Fruit fly (Drosophila melanogaster) whole organism, embryonic: ENCODE data around the gene Galphai.

Experiments used
- Abd-B ChIP-seq: fragments of 200-800 bp; sonication (Bioruptor generic); optimal IDR thresholded peaks from 2 replicates; lab custom pipeline; 2018; ENCODE audit warnings: missing biosample characterization, mild to moderate bottlenecking, missing genetic modification characterization, moderate library complexity
- B-H1 ChIP-seq: fragments of 200-800 bp; sonication (Bioruptor generic); IDR thresholded peaks from 3 replicates; pipeline ENCODE4 v1.3.6; 2022; ENCODE audit warnings: missing biosample characterization, missing genetic modification characterization
- CG10565 ChIP-seq: fragments of 200-800 bp; sonication (Bioruptor generic); optimal IDR thresholded peaks from 3 replicates; lab custom pipeline; 2016; ENCODE audit warnings: missing biosample characterization, mild to moderate bottlenecking, missing genetic modification characterization
- CG11398 ChIP-seq: fragments of 200-800 bp; sonication (Bioruptor generic); optimal IDR thresholded peaks from 2 replicates; lab custom pipeline; 2016; ENCODE audit warnings: missing biosample characterization, missing genetic modification characterization
- CG11456 ChIP-seq: fragments of 200-800 bp; sonication (Bioruptor generic); IDR thresholded peaks from 3 replicates; pipeline ENCODE4 v1.3.6; 2022; ENCODE audit warnings: missing biosample characterization, missing genetic modification characterization
- CG12155 ChIP-seq: fragments of 200-800 bp; sonication (Bioruptor generic); optimal IDR thresholded peaks from 3 replicates; lab custom pipeline; 2016; ENCODE audit warnings: missing biosample characterization, missing genetic modification characterization
- CG14860 ChIP-seq: fragments of 200-800 bp; sonication (Bioruptor generic); IDR thresholded peaks from 3 replicates; pipeline ENCODE4 v1.3.6; 2022; ENCODE audit warnings: missing biosample characterization, missing genetic modification characterization; ENCODE audit not compliant: partially characterized antibody
- CG15073 ChIP-seq: fragments of 200-800 bp; sonication (Bioruptor generic); optimal IDR thresholded peaks from 2 replicates; lab custom pipeline; 2016; ENCODE audit warnings: missing biosample characterization, missing genetic modification characterization
- CG17829 ChIP-seq: fragments of 200-800 bp; optimal IDR thresholded peaks from 2 replicates; lab custom pipeline; 2019; ENCODE audit warnings: missing biosample characterization, mild to moderate bottlenecking, missing genetic modification characterization, moderate library complexity
- CG2889 ChIP-seq: fragments of 200-800 bp; sonication (Bioruptor generic); IDR thresholded peaks from 3 replicates; pipeline ENCODE4 v1.3.6; 2022; ENCODE audit warnings: missing biosample characterization, missing genetic modification characterization
- CG34224 ChIP-seq: fragments of 200-800 bp; sonication (Bioruptor generic); IDR thresholded peaks from 3 replicates; pipeline ENCODE4 v1.3.6; 2022; ENCODE audit warnings: missing biosample characterization, missing genetic modification characterization; ENCODE audit not compliant: partially characterized antibody
- CG34376 ChIP-seq: fragments of 200-800 bp; sonication (Bioruptor generic); optimal IDR thresholded peaks from 2 replicates; lab custom pipeline; 2018; ENCODE audit warnings: missing biosample characterization, mild to moderate bottlenecking, missing genetic modification characterization
- CHES-1-like ChIP-seq: fragments of 200-800 bp; sonication (Bioruptor generic); optimal IDR thresholded peaks from 2 replicates; lab custom pipeline; 2016; ENCODE audit warnings: missing biosample characterization, missing genetic modification characterization
- CTCF ChIP-seq: fragments of 200-800 bp; sonication (Bioruptor generic); optimal IDR thresholded peaks from 2 replicates; lab custom pipeline; 2017; ENCODE audit warnings: missing biosample characterization, mild to moderate bottlenecking, missing genetic modification characterization, moderate library complexity
- CkIIα-i1 ChIP-seq: fragments of 200-800 bp; sonication (Bioruptor generic); IDR thresholded peaks from 2 replicates; pipeline ENCODE4 v1.3.6; 2022; ENCODE audit warnings: missing biosample characterization, missing genetic modification characterization
- Deaf1 ChIP-seq: fragments of 200-800 bp; optimal IDR thresholded peaks from 3 replicates; lab custom pipeline; 2019; ENCODE audit warnings: missing biosample characterization, mild to moderate bottlenecking, missing genetic modification characterization, moderate library complexity
- Dip3 ChIP-seq: fragments of 200-800 bp; sonication (Bioruptor generic); optimal IDR thresholded peaks from 3 replicates; lab custom pipeline; 2016; ENCODE audit warnings: missing biosample characterization, missing genetic modification characterization
- Drgx ChIP-seq: fragments of 200-800 bp; sonication (Bioruptor generic); IDR thresholded peaks from 2 replicates; pipeline ENCODE4 v1.3.6; 2022; ENCODE audit warnings: missing biosample characterization, missing genetic modification characterization
- Hmr ChIP-seq: fragments of 200-800 bp; sonication (Bioruptor generic); optimal IDR thresholded peaks from 3 replicates; lab custom pipeline; 2017; ENCODE audit warnings: mild to moderate bottlenecking, missing biosample characterization, missing genetic modification reagents, missing genetic modification characterization
- Hsf ChIP-seq: fragments of 200-800 bp; sonication (Bioruptor generic); optimal IDR thresholded peaks from 3 replicates; lab custom pipeline; 2016; ENCODE audit warnings: missing biosample characterization, missing genetic modification characterization
- MBD-R2 ChIP-seq: fragments of 200-800 bp; sonication (Bioruptor generic); IDR thresholded peaks from 2 replicates; pipeline ENCODE4 v1.3.6; 2022; ENCODE audit warnings: missing biosample characterization, missing genetic modification characterization
- Med ChIP-seq: fragments of 200-800 bp; sonication (Bioruptor generic); peaks from one replicate; lab custom pipeline; 2016; ENCODE audit warnings: missing biosample characterization, missing genetic modification characterization, mild to moderate bottlenecking, inconsistent platforms, moderate library complexity
- Mrtf ChIP-seq: fragments of 200-800 bp; sonication (Bioruptor generic); IDR thresholded peaks from 3 replicates; pipeline ENCODE4 v1.3.6; 2022; ENCODE audit warnings: missing biosample characterization, missing genetic modification characterization
- Nf-YB ChIP-seq: fragments of 200-800 bp; sonication (Bioruptor generic); optimal IDR thresholded peaks from 3 replicates; lab custom pipeline; 2019; ENCODE audit warnings: missing biosample characterization, mild to moderate bottlenecking, missing genetic modification characterization, moderate library complexity
- Nf-YC ChIP-seq: fragments of 200-800 bp; optimal IDR thresholded peaks from 3 replicates; lab custom pipeline; 2019; ENCODE audit warnings: missing biosample characterization, mild to moderate bottlenecking, missing genetic modification characterization, moderate library complexity
- Oli ChIP-seq: fragments of 200-800 bp; sonication (Bioruptor generic); optimal IDR thresholded peaks from 2 replicates; lab custom pipeline; 2018; ENCODE audit warnings: missing biosample characterization, mild to moderate bottlenecking, missing genetic modification characterization, moderate library complexity
- Optix ChIP-seq: fragments of 200-800 bp; sonication (Bioruptor generic); IDR thresholded peaks from 3 replicates; pipeline ENCODE4 v1.3.6; 2022; ENCODE audit warnings: missing biosample characterization, missing genetic modification characterization
- Scr ChIP-seq: fragments of 200-800 bp; sonication (Bioruptor generic); IDR thresholded peaks from 2 replicates; pipeline ENCODE4 v1.3.6; 2022; ENCODE audit warnings: missing biosample characterization, missing genetic modification characterization; ENCODE audit not compliant: partially characterized antibody
- Sry-δ ChIP-seq: fragments of 200-800 bp; sonication (Bioruptor generic); optimal IDR thresholded peaks from 2 replicates; lab custom pipeline; 2016; ENCODE audit warnings: missing biosample characterization, missing genetic modification characterization
- YL-1 ChIP-seq: fragments of 200-800 bp; sonication (Bioruptor generic); optimal IDR thresholded peaks from 3 replicates; lab custom pipeline; 2017; ENCODE audit warnings: missing biosample characterization, mild to moderate bottlenecking, missing genetic modification characterization
- ash1 ChIP-seq: fragments of 200-800 bp; sonication (Bioruptor generic); optimal IDR thresholded peaks from 2 replicates; lab custom pipeline; 2018; ENCODE audit warnings: missing biosample characterization, mild to moderate bottlenecking, missing genetic modification characterization
- dm ChIP-seq: fragments of 200-800 bp; sonication (Bioruptor generic); optimal IDR thresholded peaks from 3 replicates; lab custom pipeline; 2016; ENCODE audit warnings: missing biosample characterization, missing genetic modification characterization
- en ChIP-seq: fragments of 200-800 bp; sonication (Bioruptor generic); optimal IDR thresholded peaks from 2 replicates; lab custom pipeline; 2016; ENCODE audit warnings: missing biosample characterization, missing genetic modification characterization
- eve ChIP-seq, 2 experiments: fragments of >200 bp; optimal IDR thresholded peaks; 2 replicates each; lab custom pipeline; 2017; ENCODE audit warnings: missing biosample characterization in 2 of 2, missing genetic modification characterization in 2 of 2
- fru ChIP-seq: fragments of >200 bp; optimal IDR thresholded peaks from 2 replicates; lab custom pipeline; 2017
- ham ChIP-seq: fragments of 200-800 bp; sonication (Bioruptor generic); IDR thresholded peaks from 2 replicates; pipeline ENCODE4 v1.3.6; 2022; ENCODE audit warnings: missing biosample characterization, missing genetic modification characterization
- hkb ChIP-seq, 2 experiments: fragments of 200-800 bp in 1 of 2; fragments of >200 bp in 1 of 2; sonication (Bioruptor generic) in 1 of 2; IDR thresholded peaks in 1 of 2; optimal IDR thresholded peaks in 1 of 2; 2 replicates each; pipeline versions ENCODE4 v1.3.6 to Lab custom; 2017 to 2022; ENCODE audit warnings: missing biosample characterization in 1 of 2, missing genetic modification characterization in 1 of 2
- lbe ChIP-seq: fragments of 200-800 bp; sonication (Bioruptor generic); optimal IDR thresholded peaks from 2 replicates; lab custom pipeline; 2016; ENCODE audit warnings: missing biosample characterization, mild to moderate bottlenecking, missing genetic modification characterization
- run ChIP-seq: fragments of 200-800 bp; sonication (Bioruptor generic); optimal IDR thresholded peaks from 3 replicates; lab custom pipeline; 2018; ENCODE audit warnings: missing biosample characterization, mild to moderate bottlenecking, missing genetic modification characterization
- scrt ChIP-seq: fragments of 200-800 bp; sonication (Bioruptor generic); optimal IDR thresholded peaks from 2 replicates; lab custom pipeline; 2018; ENCODE audit warnings: missing biosample characterization, mild to moderate bottlenecking, missing genetic modification characterization, moderate library complexity
- sens-2 ChIP-seq: fragments of 200-800 bp; sonication (Bioruptor generic); IDR thresholded peaks from 2 replicates; pipeline ENCODE4 v1.3.6; 2022; ENCODE audit warnings: missing biosample characterization, missing genetic modification characterization
- sim ChIP-seq: fragments of 200-800 bp; sonication (Bioruptor generic); IDR thresholded peaks from 2 replicates; pipeline ENCODE4 v1.3.6; 2022; ENCODE audit warnings: missing biosample characterization, missing genetic modification characterization
- vnd ChIP-seq: fragments of 200-800 bp; sonication (Bioruptor generic); IDR thresholded peaks from 3 replicates; pipeline ENCODE4 v1.3.6; 2022; ENCODE audit warnings: missing biosample characterization, missing genetic modification characterization; ENCODE audit not compliant: partially characterized antibody
- wdn ChIP-seq: fragments of 200-800 bp; sonication (Bioruptor generic); IDR thresholded peaks from 2 replicates; pipeline ENCODE4 v1.3.6; 2022; ENCODE audit warnings: missing biosample characterization, missing genetic modification characterization

Galphai gene

DNA sequence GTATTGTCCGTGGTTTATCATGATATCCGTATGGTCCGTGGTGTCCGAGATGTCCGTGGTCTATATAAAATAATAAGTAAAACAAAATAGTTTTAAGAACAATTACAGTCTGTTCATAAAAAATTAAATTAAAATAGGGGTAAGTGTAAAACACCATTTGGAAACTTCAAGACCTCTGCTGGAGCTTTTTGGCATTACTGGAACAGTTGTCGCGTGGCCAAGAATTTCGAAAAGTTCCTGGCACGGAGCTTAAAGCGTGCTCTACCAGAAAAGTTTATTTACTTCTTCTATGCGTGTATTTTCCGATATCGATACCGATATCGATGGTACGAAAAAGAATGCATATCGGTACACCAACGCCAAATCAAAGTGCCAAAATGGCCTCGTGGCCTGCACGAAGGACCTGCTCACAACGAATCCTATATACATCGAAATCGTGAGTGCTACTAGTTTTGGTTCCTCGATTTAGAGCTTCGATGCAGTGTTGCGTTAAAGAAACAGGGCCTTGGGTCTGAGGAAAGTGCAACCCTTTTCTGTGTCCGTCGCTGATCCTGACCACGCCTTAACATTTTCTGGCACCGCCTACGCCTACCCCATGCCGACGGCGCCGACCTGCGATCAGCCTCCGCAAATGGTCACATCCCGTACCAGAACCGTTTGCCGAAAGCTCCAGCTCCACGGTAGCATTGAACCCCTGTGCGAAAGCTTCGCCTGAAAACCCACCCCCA, 37.6 kb downstream of the Galphai start (continued):
- peak; percentile 37 for TF ChIP-seq Hmr (GFP tag; lab: Kevin White, UChicago)
- TF ChIP-seq Sry-δ = peak; percentile 7
- TF ChIP-seq dm = no peak
- TF ChIP-seq CG11456 (GFP tag; lab: Robert Waterston, UW) = 0 out of 3 replicates have a peak, but pooled peaks have one; percentile 26
- peak; percentile 51 for TF ChIP-seq Med (GFP tag; lab: Kevin White, UChicago)
- peak; percentile 33 for TF ChIP-seq Scr (GFP tag; lab: Robert Waterston, UW)
- no peak for TF ChIP-seq Mrtf (GFP tag; lab: Robert Waterston, UW)
- no peak for TF ChIP-seq B-H1
- peak; percentile 92 for TF ChIP-seq CTCF
- no peak for TF ChIP-seq YL-1 (GFP tag; lab: Kevin White, UChicago)
- no peak for TF ChIP-seq CG34376
- TF ChIP-seq MBD-R2 = 0 out of 2 replicates have a peak, but pooled peaks have one; percentile 39
- no peak for TF ChIP-seq wdn (GFP tag; lab: Robert Waterston, UW)
- TF ChIP-seq CG34224 (GFP tag; lab: Robert Waterston, UW) = peak; percentile 60

DNA sequence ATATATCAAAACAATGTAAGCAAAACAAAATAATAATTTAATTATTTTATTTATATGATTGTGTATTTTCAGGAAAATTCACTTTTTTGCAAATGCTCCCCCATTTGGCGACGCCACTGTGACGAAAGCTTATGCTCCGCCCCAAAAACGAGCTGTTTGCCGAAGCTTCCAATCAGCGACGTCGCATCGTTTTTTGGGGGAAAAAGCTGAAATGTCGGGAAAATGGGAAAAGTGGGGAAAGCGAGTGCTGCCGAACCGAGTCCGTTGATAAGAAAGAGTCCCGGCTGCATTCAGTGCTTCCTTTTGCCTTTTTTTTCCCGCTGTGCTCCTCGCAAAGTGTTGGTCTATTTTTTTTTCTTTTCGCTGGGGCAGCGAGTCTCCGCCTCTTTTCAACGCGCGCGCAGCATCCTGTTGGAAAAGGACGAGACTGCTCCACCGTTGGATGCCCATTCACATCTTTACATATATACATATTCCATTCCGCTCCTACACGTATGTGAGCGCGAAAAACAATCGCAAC, 45.0 kb downstream of the Galphai start:
- TF ChIP-seq Mrtf (GFP tag; lab: Robert Waterston, UW) (0 out of 3 replicates have a peak, but pooled peaks have one; percentile 22), Optix (GFP tag; lab: Robert Waterston, UW) (0 out of 3 replicates have a peak, but pooled peaks have one; percentile 15), Nf-YB (peak; percentile 81), CG2889 (GFP tag; lab: Robert Waterston, UW) (0 out of 3 replicates have a peak, but pooled peaks have one; percentile 24), Deaf1 (tag; lab: Kevin White, UChicago) (peak; percentile 82), Nf-YC (tag; lab: Kevin White, UChicago) (peak; percentile 89), Drgx (GFP tag; lab: Robert Waterston, UW) (peak; percentile 45), CG12155 (GFP tag; lab: Kevin White, UChicago) (no peak), ash1 (GFP tag; lab: Kevin White, UChicago) (no peak), CG14860 (GFP tag; lab: Robert Waterston, UW) (no peak)

DNA sequence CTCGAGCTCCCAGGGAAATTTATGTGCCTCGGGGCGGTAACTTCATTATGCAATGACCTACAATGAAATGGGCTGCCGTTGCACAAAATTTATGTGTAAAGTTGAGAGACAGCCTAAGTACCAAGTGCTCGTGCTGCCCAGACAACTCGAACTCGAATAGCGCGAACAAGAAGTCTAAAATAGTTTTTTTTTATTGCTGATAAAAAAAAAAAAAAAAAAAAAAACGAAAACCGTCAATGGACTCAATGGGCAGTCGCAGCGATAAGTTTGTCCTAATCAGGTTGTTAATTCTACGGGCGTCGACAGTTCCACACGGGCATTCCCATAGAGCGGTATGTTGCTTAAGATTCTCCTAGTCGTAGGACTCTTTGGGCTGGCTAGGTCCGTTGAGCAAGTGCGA, 47.2 kb downstream of the Galphai start, which contains the start of gene CG14820:
TSS of gene CG14820 (plus strand) at position 301 of the 400 bp plus-strand sequence.
- TF ChIP-seq hkb (optimal IDR thresholded peaks at IDR 0.05; lab: Kevin White, UChicago) (no peak), hkb (GFP tag; IDR thresholded peaks at IDR 0.05; lab: Robert Waterston, UW) (no peak), Hsf (GFP tag; lab: Kevin White, UChicago) (no peak), eve (GFP tag; optimal IDR thresholded peaks at IDR 0.05; lab: Kevin White, UChicago) (no peak)

DNA sequence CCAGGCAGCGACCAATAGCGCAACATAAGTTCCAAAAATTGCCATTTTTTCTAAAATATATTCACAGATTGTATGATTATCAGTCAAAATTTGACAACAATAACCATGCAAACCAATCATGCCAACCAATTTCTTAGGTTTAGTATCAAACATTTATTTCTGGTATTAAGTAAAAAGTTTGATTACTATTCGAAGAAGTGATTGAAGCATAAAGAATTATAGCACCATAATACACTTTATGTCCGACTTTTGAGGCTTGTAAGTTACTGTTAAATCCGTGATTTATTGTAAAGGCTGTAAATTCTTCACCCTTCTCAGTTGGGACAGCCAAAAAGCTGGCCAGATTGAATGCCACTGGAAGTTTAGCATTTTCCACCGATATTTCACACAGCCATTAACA, 48.0 kb downstream of the Galphai start, which contains the start of gene CG45413:
TSS of gene CG45413 (minus strand) at position 101 of the 400 bp plus-strand sequence.
- no peak for TF ChIP-seq ham (GFP tag; lab: Robert Waterston, UW)
- TF ChIP-seq CG15073 = no peak
- no peak for TF ChIP-seq sim (GFP tag; lab: Robert Waterston, UW)
- TF ChIP-seq Abd-B (GFP tag; lab: Kevin White, UChicago) = no peak
- TF ChIP-seq en (GFP tag; lab: Kevin White, UChicago) = no peak
- no peak for TF ChIP-seq Oli (tag; lab: Kevin White, UChicago)
- no peak for TF ChIP-seq Sry-δ
- no peak for TF ChIP-seq CkIIα-i1 (GFP tag; lab: Robert Waterston, UW)
- no peak for TF ChIP-seq CG11398 (GFP tag; lab: Kevin White, UChicago)
- TF ChIP-seq run = no peak
- no peak for TF ChIP-seq sens-2 (GFP tag; lab: Robert Waterston, UW)
- TF ChIP-seq lbe (GFP tag; lab: Kevin White, UChicago) = no peak
- no peak for TF ChIP-seq CHES-1-like (GFP tag; lab: Kevin White, UChicago)
- TF ChIP-seq Dip3 (GFP tag; lab: Kevin White, UChicago) = no peak
- TF ChIP-seq scrt = no peak
- no peak for TF ChIP-seq fru (lab: Kevin White, UChicago)
- no peak for TF ChIP-seq Nf-YB
- no peak for TF ChIP-seq CG17829 (tag; lab: Kevin White, UChicago)
- TF ChIP-seq vnd (GFP tag; lab: Robert Waterston, UW) = no peak
- no peak for TF ChIP-seq CG10565 (GFP tag; lab: Kevin White, UChicago)
